Worm (Caenorhabditis elegans) whole organism, L1 larva: ENCODE results near the gene spe-18.

ENCODE experiments used
- C16A3.4 ChIP-seq: fragments of 150-350 bp; optimal IDR thresholded peaks from 2 replicates; lab custom pipeline; 2014; ENCODE audit warnings: missing biosample characterization, missing genetic modification characterization
- C34B4.2 ChIP-seq: sonication (generic microtip); optimal IDR thresholded peaks from 2 replicates; lab custom pipeline; 2017; ENCODE audit warnings: mild to moderate bottlenecking, missing genetic modification characterization, missing compliant biosample characterization
- F16B12.6 ChIP-seq: fragments of 150-350 bp; optimal IDR thresholded peaks from 2 replicates; lab custom pipeline; 2014; ENCODE audit warnings: missing biosample characterization, missing genetic modification characterization
- aha-1 ChIP-seq: fragments of 150-350 bp; optimal IDR thresholded peaks from 2 replicates; lab custom pipeline; 2014; ENCODE audit warnings: missing biosample characterization, missing genetic modification characterization
- aly-2 ChIP-seq: fragments of 150-350 bp; optimal IDR thresholded peaks from 2 replicates; lab custom pipeline; 2014; ENCODE audit warnings: missing biosample characterization, missing genetic modification characterization
- blmp-1 ChIP-seq: fragments of 150-350 bp; optimal IDR thresholded peaks from 2 replicates; lab custom pipeline; 2014; ENCODE audit warnings: missing biosample characterization, missing genetic modification characterization
- ceh-63 ChIP-seq: fragments of 200-800 bp; sonication (Bioruptor generic); optimal IDR thresholded peaks from 2 replicates; lab custom pipeline; 2018; ENCODE audit warnings: mild to moderate bottlenecking, missing genetic modification characterization, missing compliant biosample characterization
- ceh-8 ChIP-seq: fragments of 200-800 bp; sonication (Bioruptor generic); optimal IDR thresholded peaks from 2 replicates; lab custom pipeline; 2018; ENCODE audit warnings: mild to moderate bottlenecking, missing genetic modification characterization, moderate library complexity, missing compliant biosample characterization
- ceh-88 ChIP-seq: fragments of 200-800 bp; sonication (Bioruptor generic); IDR thresholded peaks from 2 replicates; pipeline ENCODE4 v1.3.6; 2022; ENCODE audit warnings: missing genetic modification characterization, missing compliant biosample characterization
- ceh-90 ChIP-seq: sonication (generic microtip); optimal IDR thresholded peaks from 2 replicates; lab custom pipeline; 2016; ENCODE audit warnings: missing genetic modification characterization, missing compliant biosample characterization
- ces-1 ChIP-seq: fragments of 150-350 bp; optimal IDR thresholded peaks from 2 replicates; lab custom pipeline; 2014; ENCODE audit warnings: missing biosample characterization, missing genetic modification reagents, missing genetic modification characterization
- dpl-1 ChIP-seq, 3 experiments: fragments of 150-350 bp in 2 of 3; sonication (generic microtip) in 1 of 3; optimal IDR thresholded peaks; 2 replicates each; lab custom pipeline; 2014 to 2017; ENCODE audit warnings: missing biosample characterization in 3 of 3, missing genetic modification characterization in 3 of 3, missing genetic modification reagents in 3 of 3
- efl-1 ChIP-seq, 4 experiments: fragments of 150-350 bp; optimal IDR thresholded peaks in 3 of 4; peaks in 1 of 4; 1 replicate in 1 of 4; 2 replicates in 3 of 4; lab custom pipeline; 2014; ENCODE audit warnings: missing biosample characterization in 2 of 4, missing genetic modification characterization in 2 of 4, missing genetic modification reagents in 2 of 4
- efl-3 ChIP-seq: fragments of 200-800 bp; sonication (Bioruptor generic); optimal IDR thresholded peaks from 2 replicates; lab custom pipeline; 2018; ENCODE audit warnings: mild to moderate bottlenecking, missing genetic modification characterization, missing compliant biosample characterization
- elt-2 ChIP-seq: sonication (generic microtip); optimal IDR thresholded peaks from 2 replicates; lab custom pipeline; 2016; ENCODE audit warnings: missing genetic modification characterization, mild to moderate bottlenecking, inconsistent platforms, missing compliant biosample characterization, missing genetic modification reagents
- ets-5 ChIP-seq: fragments of 200-800 bp; sonication (Bioruptor generic); IDR thresholded peaks from 2 replicates; pipeline ENCODE4 v1.3.6; 2022; ENCODE audit warnings: missing genetic modification characterization, missing compliant biosample characterization
- fkh-10 ChIP-seq: sonication (generic microtip); optimal IDR thresholded peaks from 2 replicates; lab custom pipeline; 2017; ENCODE audit warnings: missing biosample characterization, missing genetic modification reagents, missing genetic modification characterization
- fkh-4 ChIP-seq: sonication (generic microtip); optimal IDR thresholded peaks from 2 replicates; lab custom pipeline; 2016; ENCODE audit warnings: missing compliant biosample characterization, missing genetic modification characterization, borderline replicate concordance
- fos-1 ChIP-seq: fragments of 150-350 bp; optimal IDR thresholded peaks from 2 replicates; lab custom pipeline; 2014; ENCODE audit warnings: missing biosample characterization, missing genetic modification characterization
- grh-1 ChIP-seq: fragments of 200-800 bp; sonication (Bioruptor generic); IDR thresholded peaks from 2 replicates; pipeline ENCODE4 v1.3.6; 2022; ENCODE audit warnings: missing genetic modification reagents, missing genetic modification characterization, missing compliant biosample characterization
- hpl-2 ChIP-seq: fragments of 150-350 bp; optimal IDR thresholded peaks from 2 replicates; lab custom pipeline; 2014; ENCODE audit warnings: missing biosample characterization, missing genetic modification reagents, missing genetic modification characterization
- isw-1 ChIP-seq: fragments of 200-800 bp; sonication (Bioruptor generic); IDR thresholded peaks from 2 replicates; pipeline ENCODE4 v1.3.6; 2022; ENCODE audit warnings: missing genetic modification characterization, missing compliant biosample characterization
- jun-1 ChIP-seq: fragments of 150-350 bp; optimal IDR thresholded peaks from 2 replicates; lab custom pipeline; 2014; ENCODE audit warnings: missing biosample characterization, missing genetic modification reagents, missing genetic modification characterization
- lin-13 ChIP-seq: fragments of 150-350 bp; optimal IDR thresholded peaks from 2 replicates; lab custom pipeline; 2014; ENCODE audit warnings: missing biosample characterization, missing genetic modification reagents, missing genetic modification characterization
- lin-14 ChIP-seq: fragments of 200-800 bp; sonication (Bioruptor generic); optimal IDR thresholded peaks from 2 replicates; lab custom pipeline; 2018; ENCODE audit warnings: mild to moderate bottlenecking, missing genetic modification characterization, moderate library complexity, missing compliant biosample characterization
- lin-15B ChIP-seq: fragments of 150-350 bp; sonication (generic microtip); optimal IDR thresholded peaks from 3 replicates; lab custom pipeline; 2014; ENCODE audit warnings: missing biosample characterization, missing genetic modification characterization
- lin-35 ChIP-seq, 2 experiments: fragments of 150-350 bp; optimal IDR thresholded peaks; 2 replicates each; lab custom pipeline; 2014; ENCODE audit warnings: missing biosample characterization in 2 of 2, missing genetic modification characterization in 2 of 2, missing genetic modification reagents in 2 of 2
- lir-3 ChIP-seq: sonication (generic microtip); optimal IDR thresholded peaks from 2 replicates; lab custom pipeline; 2016; ENCODE audit warnings: mild to moderate bottlenecking, missing genetic modification characterization, moderate library complexity, missing compliant biosample characterization; ENCODE audit not compliant: poor library complexity
- lsy-2 ChIP-seq, 2 experiments: fragments of 150-350 bp; optimal IDR thresholded peaks; 2 replicates each; lab custom pipeline; 2014; ENCODE audit warnings: missing biosample characterization in 2 of 2, missing genetic modification characterization in 2 of 2
- mab-9 ChIP-seq: fragments of 200-800 bp; sonication (Bioruptor generic); IDR thresholded peaks from 2 replicates; pipeline ENCODE4 v1.3.6; 2022; ENCODE audit warnings: missing genetic modification reagents, missing genetic modification characterization, missing compliant biosample characterization
- nhr-11 ChIP-seq: fragments of 150-350 bp; optimal IDR thresholded peaks from 2 replicates; lab custom pipeline; 2014; ENCODE audit warnings: missing biosample characterization, missing genetic modification characterization
- nhr-237 ChIP-seq: fragments of 150-350 bp; optimal IDR thresholded peaks from 2 replicates; lab custom pipeline; 2014; ENCODE audit warnings: missing biosample characterization, missing genetic modification characterization
- nhr-28 ChIP-seq: fragments of 150-350 bp; optimal IDR thresholded peaks from 2 replicates; lab custom pipeline; 2014; ENCODE audit warnings: missing biosample characterization, missing genetic modification characterization
- nhr-47 ChIP-seq: sonication (generic microtip); optimal IDR thresholded peaks from 2 replicates; lab custom pipeline; 2016; ENCODE audit warnings: mild to moderate bottlenecking, missing genetic modification characterization, moderate library complexity, missing compliant biosample characterization
- nhr-71 ChIP-seq: sonication (generic microtip); optimal IDR thresholded peaks from 2 replicates; lab custom pipeline; 2016; ENCODE audit warnings: mild to moderate bottlenecking, missing genetic modification characterization, moderate library complexity, missing compliant biosample characterization
- nhr-77 ChIP-seq: fragments of 150-350 bp; optimal IDR thresholded peaks from 2 replicates; lab custom pipeline; 2014; ENCODE audit warnings: missing biosample characterization, missing genetic modification characterization
- nhr-90 ChIP-seq: sonication (generic microtip); optimal IDR thresholded peaks from 2 replicates; lab custom pipeline; 2016; ENCODE audit warnings: mild to moderate bottlenecking, missing genetic modification characterization, missing compliant biosample characterization; ENCODE audit not compliant: poor library complexity
- pax-3 ChIP-seq: fragments of 200-800 bp; sonication (Bioruptor generic); optimal IDR thresholded peaks from 2 replicates; lab custom pipeline; 2018; ENCODE audit warnings: mild to moderate bottlenecking, missing genetic modification characterization, moderate library complexity, missing compliant biosample characterization
- pqm-1 ChIP-seq: sonication (generic microtip); optimal IDR thresholded peaks from 3 replicates; lab custom pipeline; 2017; ENCODE audit warnings: missing biosample characterization, missing genetic modification characterization
- skn-1 ChIP-seq: fragments of 150-350 bp; optimal IDR thresholded peaks from 2 replicates; lab custom pipeline; 2014; ENCODE audit warnings: missing biosample characterization, missing genetic modification characterization
- snu-23 ChIP-seq: sonication (generic microtip); optimal IDR thresholded peaks from 2 replicates; lab custom pipeline; 2016; ENCODE audit warnings: missing genetic modification characterization, missing compliant biosample characterization
- sptf-1 ChIP-seq: fragments of 150-350 bp; optimal IDR thresholded peaks from 2 replicates; lab custom pipeline; 2014; ENCODE audit warnings: missing biosample characterization, missing genetic modification characterization
- sup-37 ChIP-seq: fragments of 200-800 bp; sonication (Bioruptor generic); optimal IDR thresholded peaks from 2 replicates; lab custom pipeline; 2018; ENCODE audit warnings: mild to moderate bottlenecking, missing genetic modification characterization, missing compliant biosample characterization
- swsn-7 ChIP-seq: sonication (generic microtip); optimal IDR thresholded peaks from 2 replicates; lab custom pipeline; 2016; ENCODE audit warnings: missing genetic modification characterization, missing compliant biosample characterization
- tbx-2 ChIP-seq: sonication (generic microtip); optimal IDR thresholded peaks from 2 replicates; lab custom pipeline; 2016; ENCODE audit warnings: missing genetic modification characterization, missing compliant biosample characterization
- tlp-1 ChIP-seq: fragments of 150-350 bp; optimal IDR thresholded peaks from 2 replicates; lab custom pipeline; 2014; ENCODE audit warnings: missing biosample characterization, missing genetic modification characterization
- unc-30 ChIP-seq: sonication (generic microtip); optimal IDR thresholded peaks from 2 replicates; lab custom pipeline; 2017; ENCODE audit warnings: missing biosample characterization, missing genetic modification characterization
- unc-86 ChIP-seq: sonication (generic microtip); optimal IDR thresholded peaks from 2 replicates; lab custom pipeline; 2016; ENCODE audit warnings: missing genetic modification characterization, missing compliant biosample characterization
- unc-98 ChIP-seq: fragments of 200-800 bp; sonication (Bioruptor generic); IDR thresholded peaks from 2 replicates; pipeline ENCODE4 v1.3.6; 2022; ENCODE audit warnings: missing genetic modification characterization, missing compliant biosample characterization
- vab-15 ChIP-seq: sonication (generic microtip); optimal IDR thresholded peaks from 2 replicates; lab custom pipeline; 2017; ENCODE audit warnings: missing genotype, mild to moderate bottlenecking, missing genetic modification characterization, missing compliant biosample characterization
- xbp-1 ChIP-seq: sonication (generic microtip); optimal IDR thresholded peaks from 2 replicates; lab custom pipeline; 2016; ENCODE audit warnings: missing genetic modification characterization, missing compliant biosample characterization
- zag-1 ChIP-seq: fragments of 150-350 bp; optimal IDR thresholded peaks from 2 replicates; lab custom pipeline; 2014; ENCODE audit warnings: missing biosample characterization, missing genetic modification characterization
- ztf-11 ChIP-seq, 2 experiments: sonication (generic microtip); optimal IDR thresholded peaks; 2 replicates each; lab custom pipeline; 2016 to 2017; ENCODE audit warnings: missing genetic modification characterization in 2 of 2, missing biosample characterization in 1 of 2, missing compliant biosample characterization in 1 of 2

The spe-18 gene

ce11 chrII:13156971-13157370 is 3.8 kb upstream of the spe-18 start, which contains the start of the genes hpr-17 and F32A11.1 (continued):
- TF ChIP-seq unc-86 = peak; percentile 85
- TF ChIP-seq lsy-2 (tag; optimal IDR thresholded peaks at IDR 0.05; lab: Kevin White, UChicago) = peak; percentile 92 to 93
- no peak for TF ChIP-seq pqm-1 (tag; lab: Kevin White, UChicago)
- TF ChIP-seq nhr-71 (tag; lab: Kevin White, UChicago) = peak; percentile 92
- peak; percentile 91 for TF ChIP-seq skn-1 (tag; lab: Kevin White, UChicago)
- no peak for TF ChIP-seq ces-1 (GFP tag; lab: Kevin White, UChicago)
- TF ChIP-seq jun-1 (tag; lab: Kevin White, UChicago) = peak; percentile 79
- no peak for TF ChIP-seq ceh-63 (GFP tag; lab: Kevin White, UChicago)
- peak; percentile 66 for TF ChIP-seq sup-37 (GFP tag; lab: Kevin White, UChicago)
- peak; percentile 84 for TF ChIP-seq xbp-1 (tag; lab: Kevin White, UChicago)
- TF ChIP-seq lin-35 (GFP tag; optimal IDR thresholded peaks at IDR 0.05; lab: Kevin White, UChicago) = peak; percentile 99
- TF ChIP-seq pax-3 = peak; percentile 70
- no peak for TF ChIP-seq hpl-2 (GFP tag; lab: Kevin White, UChicago)
- peak; percentile 90 for TF ChIP-seq lin-15B (tag; lab: Kevin White, UChicago)
- peak; percentile 83 for TF ChIP-seq lin-14
- TF ChIP-seq ceh-88 (GFP tag; lab: Robert Waterston, UW) = peak; percentile 36; the same call in 1 of the 2 replicates
- peak; percentile 84 for TF ChIP-seq swsn-7 (tag; lab: Kevin White, UChicago)
- peak; percentile 99 for TF ChIP-seq dpl-1 (GFP tag; optimal IDR thresholded peaks at IDR 0.05; lab: Kevin White, UChicago)
- TF ChIP-seq grh-1 (GFP tag; lab: Robert Waterston, UW) = peak; percentile 90
- peak; percentile 74 for TF ChIP-seq nhr-11 (tag; lab: Kevin White, UChicago)
- peak; percentile 94 for TF ChIP-seq nhr-47
- peak; percentile 85 for TF ChIP-seq lin-13
- TF ChIP-seq unc-30 (tag; lab: Kevin White, UChicago) = no peak
- TF ChIP-seq unc-98 (GFP tag; lab: Robert Waterston, UW) = peak; percentile 75
- no peak for TF ChIP-seq sptf-1 (tag; lab: Kevin White, UChicago)
- peak; percentile 76 for TF ChIP-seq mab-9 (GFP tag; lab: Robert Waterston, UW)
- TF ChIP-seq lir-3 (tag; lab: Kevin White, UChicago) = peak; percentile 77
- peak; percentile 51 for TF ChIP-seq ceh-90 (tag; lab: Kevin White, UChicago)
- peak; percentile 98 to 99 for TF ChIP-seq efl-1 (optimal IDR thresholded peaks at IDR 0.05; lab: Kevin White, UChicago)
- peak; percentile 99 to 100 for TF ChIP-seq efl-1 (GFP tag; optimal IDR thresholded peaks at IDR 0.05 in 1 of 2; lab: Kevin White, UChicago)
- peak; percentile 79 for TF ChIP-seq aly-2 (tag; lab: Kevin White, UChicago)
- peak; percentile 74 for TF ChIP-seq F16B12.6 (tag; lab: Kevin White, UChicago)
- peak; percentile 64 for TF ChIP-seq elt-2 (tag; lab: Kevin White, UChicago)
- TF ChIP-seq nhr-237 = no peak
- peak; percentile 88 for TF ChIP-seq tbx-2
- TF ChIP-seq blmp-1 (tag; lab: Kevin White, UChicago) = peak; percentile 54
- no peak for TF ChIP-seq ets-5 (GFP tag; lab: Robert Waterston, UW)
- peak; percentile 88 for TF ChIP-seq isw-1 (GFP tag; lab: Robert Waterston, UW)
- TF ChIP-seq nhr-28 (tag; lab: Kevin White, UChicago) = no peak
- TF ChIP-seq efl-3 (GFP tag; lab: Kevin White, UChicago) = no peak
- TF ChIP-seq vab-15 (tag; lab: Kevin White, UChicago) = no peak
- no peak for TF ChIP-seq tlp-1 (tag; lab: Kevin White, UChicago)
- peak; percentile 92 for TF ChIP-seq snu-23 (GFP tag; lab: Kevin White, UChicago)
- TF ChIP-seq ztf-11 (tag; optimal IDR thresholded peaks at IDR 0.05; lab: Kevin White, UChicago) = peak in 1 of 2 experiments; percentile 53
- no peak for TF ChIP-seq fkh-4 (tag; lab: Kevin White, UChicago)
- no peak for TF ChIP-seq zag-1 (tag; lab: Kevin White, UChicago)
- peak; percentile 40 for TF ChIP-seq fkh-10 (GFP tag; lab: Kevin White, UChicago)
- no peak for TF ChIP-seq C34B4.2 (tag; lab: Kevin White, UChicago)
- TF ChIP-seq fos-1 = peak; percentile 78
- peak; percentile 86 for TF ChIP-seq C16A3.4 (tag; lab: Kevin White, UChicago)
- peak; percentile 88 for TF ChIP-seq nhr-90 (tag; lab: Kevin White, UChicago)
- peak; percentile 67 for TF ChIP-seq nhr-77 (tag; lab: Kevin White, UChicago)
- peak; percentile 75 for TF ChIP-seq ceh-8 (GFP tag; lab: Kevin White, UChicago)
- TF ChIP-seq aha-1 (tag; lab: Kevin White, UChicago) = peak; percentile 27
